Worm (Caenorhabditis elegans) whole organism, L4 larva: ENCODE data around the gene srv-10.

Source experiments
- F37D6.2 ChIP-seq: sonication (generic microtip); optimal IDR thresholded peaks from 2 replicates; lab custom pipeline; 2016; ENCODE audit warnings: mild to moderate bottlenecking, missing genetic modification characterization, missing compliant biosample characterization
- F44E2.7 ChIP-seq: fragments of 200-800 bp; sonication (Bioruptor generic); IDR thresholded peaks from 2 replicates; pipeline ENCODE4 v2.1.2; 2022; ENCODE audit warnings: missing genetic modification characterization, missing compliant biosample characterization
- R02D3.7 ChIP-seq: fragments of 150-350 bp; sonication (generic microtip); optimal IDR thresholded peaks from 3 replicates; lab custom pipeline; 2014; ENCODE audit warnings: missing biosample characterization, missing genetic modification characterization
- T26A8.4 ChIP-seq: fragments of 200-800 bp; sonication (Bioruptor generic); IDR thresholded peaks from 2 replicates; pipeline ENCODE4 v1.3.6; 2022; ENCODE audit warnings: missing genetic modification characterization, missing compliant biosample characterization
- ZK546.5 ChIP-seq, 2 experiments: sonication (generic microtip); optimal IDR thresholded peaks; 2 replicates each; lab custom pipeline; 2017; ENCODE audit warnings: missing biosample characterization in 2 of 2, missing genetic modification characterization in 2 of 2
- aha-1 ChIP-seq: fragments of 150-350 bp; peaks from one replicate; lab custom pipeline; 2014; ENCODE audit warnings: missing biosample characterization, missing genetic modification characterization
- ama-1 ChIP-seq: fragments of 150-350 bp; optimal IDR thresholded peaks from 2 replicates; lab custom pipeline; 2014; ENCODE audit warnings: inconsistent platforms, mixed read lengths
- attf-4 ChIP-seq: sonication (generic microtip); optimal IDR thresholded peaks from 3 replicates; lab custom pipeline; 2017; ENCODE audit warnings: missing biosample characterization, missing genetic modification characterization
- ceh-20 ChIP-seq: fragments of 200-800 bp; sonication (Bioruptor generic); IDR thresholded peaks from 2 replicates; pipeline ENCODE4 v1.3.6; 2022; ENCODE audit warnings: missing genetic modification reagents, missing genetic modification characterization, missing compliant biosample characterization
- ceh-44 ChIP-seq: fragments of 200-800 bp; sonication (Bioruptor generic); IDR thresholded peaks from 2 replicates; pipeline ENCODE4 v1.3.6; 2022; ENCODE audit warnings: missing genetic modification reagents, missing genetic modification characterization, missing compliant biosample characterization
- cey-2 ChIP-seq: sonication (generic microtip); optimal IDR thresholded peaks from 3 replicates; lab custom pipeline; 2017; ENCODE audit warnings: missing genetic modification characterization, mild to moderate bottlenecking, missing compliant biosample characterization, antibody characterized with exemption, borderline replicate concordance; ENCODE audit not compliant: insufficient read depth
- ctbp-1 ChIP-seq: fragments of 200-800 bp; sonication (Bioruptor generic); IDR thresholded peaks from 2 replicates; pipeline ENCODE4 v1.3.6; 2022; ENCODE audit warnings: missing genetic modification reagents, missing genetic modification characterization, missing compliant biosample characterization
- daf-19 ChIP-seq: fragments of 200-800 bp; sonication (Bioruptor generic); conservative IDR thresholded peaks from 2 replicates; pipeline ENCODE4 v1.3.6; 2022; ENCODE audit warnings: missing genetic modification characterization, missing compliant biosample characterization
- dmd-9 ChIP-seq: fragments of 200-800 bp; sonication (Bioruptor generic); IDR thresholded peaks from 2 replicates; pipeline ENCODE4 v1.3.6; 2022; ENCODE audit warnings: missing genetic modification reagents, missing genetic modification characterization, missing compliant biosample characterization
- duxl-1 ChIP-seq: sonication (generic microtip); optimal IDR thresholded peaks from 2 replicates; lab custom pipeline; 2016; ENCODE audit warnings: mild to moderate bottlenecking, missing genetic modification characterization, moderate library complexity, missing compliant biosample characterization; ENCODE audit not compliant: poor library complexity
- dve-1 ChIP-seq: sonication (generic microtip); optimal IDR thresholded peaks from 2 replicates; lab custom pipeline; 2017; ENCODE audit warnings: antibody characterized with exemption, mild to moderate bottlenecking, missing genetic modification characterization, missing compliant biosample characterization; ENCODE audit not compliant: insufficient read depth
- egl-27 ChIP-seq: sonication (generic microtip); optimal IDR thresholded peaks from 3 replicates; lab custom pipeline; 2017; ENCODE audit warnings: missing biosample characterization, missing genetic modification reagents, missing genetic modification characterization
- egl-43 ChIP-seq: fragments of 200-800 bp; sonication (Bioruptor generic); IDR thresholded peaks from 2 replicates; pipeline ENCODE4 v1.3.6; 2022; ENCODE audit warnings: missing genetic modification reagents, missing genetic modification characterization, missing compliant biosample characterization
- hlh-11 ChIP-seq: fragments of 200-800 bp; sonication (Bioruptor generic); optimal IDR thresholded peaks from 2 replicates; lab custom pipeline; 2018; ENCODE audit warnings: mild to moderate bottlenecking, missing genetic modification characterization, missing compliant biosample characterization
- hlh-30 ChIP-seq: sonication (generic microtip); optimal IDR thresholded peaks from 2 replicates; lab custom pipeline; 2017; ENCODE audit warnings: antibody characterized with exemption, mild to moderate bottlenecking, missing genetic modification characterization, missing compliant biosample characterization; ENCODE audit not compliant: insufficient read depth
- lin-13 ChIP-seq: fragments of 150-350 bp; optimal IDR thresholded peaks from 2 replicates; lab custom pipeline; 2014; ENCODE audit warnings: missing biosample characterization, missing genetic modification reagents, missing genetic modification characterization
- lin-38 ChIP-seq: fragments of 200-800 bp; sonication (Bioruptor generic); IDR thresholded peaks from 2 replicates; pipeline ENCODE4 v1.3.6; 2022; ENCODE audit warnings: missing genetic modification reagents, missing genetic modification characterization, missing compliant biosample characterization
- lin-39 ChIP-seq: fragments of 150-350 bp; optimal IDR thresholded peaks from 2 replicates; lab custom pipeline; 2014; ENCODE audit warnings: missing biosample characterization, missing genetic modification reagents, missing genetic modification characterization
- mep-1 ChIP-seq: fragments of 150-350 bp; sonication (generic microtip); optimal IDR thresholded peaks from 3 replicates; lab custom pipeline; 2014; ENCODE audit warnings: missing biosample characterization, missing genetic modification characterization
- mxl-3 ChIP-seq: fragments of 200-800 bp; sonication (Bioruptor generic); optimal IDR thresholded peaks from 2 replicates; lab custom pipeline; 2018; ENCODE audit warnings: mild to moderate bottlenecking, missing genetic modification characterization, missing compliant biosample characterization
- nhr-102 ChIP-seq: sonication (generic microtip); optimal IDR thresholded peaks from 2 replicates; lab custom pipeline; 2016; ENCODE audit warnings: mild to moderate bottlenecking, missing genetic modification characterization, moderate library complexity, missing compliant biosample characterization
- nhr-111 ChIP-seq: fragments of 200-800 bp; sonication (Bioruptor generic); optimal IDR thresholded peaks from 2 replicates; lab custom pipeline; 2018; ENCODE audit warnings: mild to moderate bottlenecking, missing genetic modification characterization, missing compliant biosample characterization
- nhr-28 ChIP-seq: fragments of 150-350 bp; optimal IDR thresholded peaks from 2 replicates; lab custom pipeline; 2014; ENCODE audit warnings: missing biosample characterization, missing genetic modification characterization
- nhr-41 ChIP-seq: fragments of 200-800 bp; sonication (Bioruptor generic); IDR thresholded peaks from 2 replicates; pipeline ENCODE4 v1.3.6; 2022; ENCODE audit warnings: missing genetic modification reagents, missing genetic modification characterization, missing compliant biosample characterization
- nhr-6 ChIP-seq: fragments of 150-350 bp; optimal IDR thresholded peaks from 2 replicates; lab custom pipeline; 2014; ENCODE audit warnings: missing biosample characterization, missing genetic modification characterization
- set-16 ChIP-seq: fragments of 200-800 bp; sonication (Bioruptor generic); IDR thresholded peaks from 2 replicates; pipeline ENCODE4 v1.3.6; 2022; ENCODE audit warnings: missing genetic modification reagents, missing genetic modification characterization, missing compliant biosample characterization
- skn-1 ChIP-seq: fragments of 150-350 bp; optimal IDR thresholded peaks from 2 replicates; lab custom pipeline; 2014; ENCODE audit warnings: missing biosample characterization, missing genetic modification characterization
- snpc-1.2 ChIP-seq: fragments of 200-800 bp; sonication (Bioruptor generic); IDR thresholded peaks from 2 replicates; pipeline ENCODE4 v1.3.6; 2022; ENCODE audit warnings: missing genetic modification reagents, missing genetic modification characterization, missing compliant biosample characterization
- spr-1 ChIP-seq: sonication (generic microtip); optimal IDR thresholded peaks from 2 replicates; lab custom pipeline; 2016; ENCODE audit warnings: mild to moderate bottlenecking, missing genetic modification characterization, missing compliant biosample characterization
- spr-3 ChIP-seq: fragments of 200-800 bp; sonication (Bioruptor generic); optimal IDR thresholded peaks from 2 replicates; lab custom pipeline; 2018; ENCODE audit warnings: mild to moderate bottlenecking, missing genetic modification characterization, missing compliant biosample characterization
- tra-1 ChIP-seq: fragments of 200-800 bp; sonication (Bioruptor generic); IDR thresholded peaks from 2 replicates; pipeline ENCODE4 v1.3.6; 2022; ENCODE audit warnings: missing genetic modification reagents, missing genetic modification characterization, missing compliant biosample characterization
- unc-62 ChIP-seq, 3 experiments: fragments of 150-350 bp in 1 of 3; sonication (generic microtip); optimal IDR thresholded peaks in 2 of 3; peaks in 1 of 3; 1 replicate in 1 of 3; 2 replicates in 2 of 3; lab custom pipeline; 2014 to 2017; ENCODE audit warnings: missing biosample characterization in 3 of 3, missing genetic modification characterization in 3 of 3, missing genetic modification reagents in 3 of 3, missing genotype in 1 of 3
- zfp-2 ChIP-seq: sonication (generic microtip); optimal IDR thresholded peaks from 2 replicates; lab custom pipeline; 2016; ENCODE audit warnings: mild to moderate bottlenecking, missing genetic modification characterization, missing compliant biosample characterization
- zfp-3 ChIP-seq: fragments of 200-800 bp; sonication (Bioruptor generic); conservative IDR thresholded peaks from 2 replicates; pipeline ENCODE4 v1.3.6; 2022; ENCODE audit warnings: missing genetic modification reagents, missing genetic modification characterization, missing compliant biosample characterization
- ztf-11 ChIP-seq: fragments of 150-350 bp; optimal IDR thresholded peaks from 2 replicates; lab custom pipeline; 2014; ENCODE audit warnings: missing biosample characterization, missing genetic modification characterization

Gene srv-10

ce11 chrV:13411225-13411991 is 12.3 kb upstream of the srv-10 start:
- peak in 1 of 2 experiments; percentile 76 for TF ChIP-seq unc-62 (GFP tag; optimal IDR thresholded peaks at IDR 0.05 in 1 of 2; lab: Kevin White, UChicago)
- no peak for TF ChIP-seq unc-62 (tag; optimal IDR thresholded peaks at IDR 0.05; lab: Kevin White, UChicago)
- peak; percentile 38 for TF ChIP-seq lin-13 (GFP tag; lab: Kevin White, UChicago)
- no peak for TF ChIP-seq nhr-41
- peak; percentile 12; the same call in 1 of the 2 replicates for TF ChIP-seq lin-38 (GFP tag; lab: Robert Waterston, UW)
- peak; percentile 47; the same call in 1 of the 2 replicates for TF ChIP-seq T26A8.4 (GFP tag; lab: Robert Waterston, UW)
- TF ChIP-seq ctbp-1: 0 out of 2 replicates have a peak, but pooled peaks have one; percentile 40
- peak; percentile 2 for TF ChIP-seq mxl-3 (GFP tag; lab: Kevin White, UChicago)
- TF ChIP-seq ceh-44: no peak
- TF ChIP-seq hlh-11: no peak
- TF ChIP-seq mep-1 (tag; lab: Kevin White, UChicago): peak; percentile 17
- peak; percentile 97 for TF ChIP-seq set-16
- peak; percentile 9 for TF ChIP-seq nhr-6
- TF ChIP-seq egl-27: no peak
- TF ChIP-seq spr-1: peak; percentile 36
- no peak for TF ChIP-seq F37D6.2 (tag; lab: Kevin White, UChicago)
- no peak for TF ChIP-seq dmd-9
- no peak for TF ChIP-seq aha-1
- TF ChIP-seq R02D3.7 (tag; lab: Kevin White, UChicago): no peak
- 0 out of 2 replicates have a peak, but pooled peaks have one; percentile 13 for TF ChIP-seq snpc-1.2 (GFP tag; lab: Robert Waterston, UW)
- TF ChIP-seq nhr-111 (GFP tag; lab: Kevin White, UChicago): no peak
- TF ChIP-seq egl-43 (GFP tag; lab: Robert Waterston, UW): peak; percentile 75; the same call in 1 of the 2 replicates
- peak; percentile 35 for TF ChIP-seq ama-1 (lab: Kevin White, UChicago)

DNA sequence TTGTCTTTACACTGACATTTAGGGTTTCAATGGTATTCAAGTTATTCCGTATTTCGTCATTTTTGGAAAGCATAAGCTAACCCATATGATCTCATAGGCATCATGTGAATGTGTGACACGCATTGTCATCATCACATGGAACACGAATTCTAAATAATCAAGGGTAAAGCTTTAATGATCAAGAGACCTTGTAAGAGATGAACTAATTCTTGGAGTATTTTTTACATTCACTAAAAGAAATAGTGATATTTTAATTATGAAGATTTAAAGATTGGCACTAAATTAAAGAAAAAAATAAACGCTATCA is 11.8 kb upstream of the srv-10 start:
- TF ChIP-seq cey-2 (tag; lab: Kevin White, UChicago) (no peak), hlh-30 (tag; lab: Kevin White, UChicago) (peak; percentile 78), duxl-1 (no peak), T26A8.4 (GFP tag; lab: Robert Waterston, UW) (no peak)

DNA sequence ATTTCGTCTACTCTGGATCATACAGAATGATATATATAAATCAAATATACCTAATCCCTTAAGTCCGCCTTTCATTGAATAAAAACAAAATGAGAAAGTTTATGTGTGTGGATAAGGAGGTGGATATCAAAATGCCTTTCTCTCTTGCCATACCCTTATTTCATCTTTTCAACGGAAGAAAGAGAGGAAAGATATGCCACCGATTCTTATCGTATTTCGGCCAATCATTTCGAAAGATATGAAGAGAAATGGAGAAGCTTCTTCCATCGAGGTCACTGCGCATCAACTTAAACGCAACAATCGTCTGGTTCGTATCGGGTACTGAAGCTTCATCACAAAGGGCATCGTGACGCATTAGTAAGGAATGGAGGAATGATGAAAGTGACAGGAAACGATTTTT is 10.4 kb upstream of the srv-10 start:
- no peak for TF ChIP-seq attf-4 (tag; lab: Kevin White, UChicago)
- TF ChIP-seq ama-1 (lab: Kevin White, UChicago): no peak
- no peak for TF ChIP-seq daf-19 (GFP tag; lab: Robert Waterston, UW)
- TF ChIP-seq aha-1: no peak
- no peak for TF ChIP-seq ceh-20 (GFP tag; lab: Robert Waterston, UW)
- TF ChIP-seq nhr-28 (tag; lab: Kevin White, UChicago): no peak
- no peak for TF ChIP-seq F44E2.7 (GFP tag; lab: Robert Waterston, UW)
- no peak for TF ChIP-seq mxl-3 (GFP tag; lab: Kevin White, UChicago)
- no peak for TF ChIP-seq zfp-2 (tag; lab: Kevin White, UChicago)
- no peak for TF ChIP-seq ZK546.5 (tag; optimal IDR thresholded peaks at IDR 0.05; lab: Kevin White, UChicago)
- no peak for TF ChIP-seq skn-1 (tag; lab: Kevin White, UChicago)
- TF ChIP-seq spr-3 (GFP tag; lab: Kevin White, UChicago): no peak
- TF ChIP-seq lin-39 (tag; lab: Kevin White, UChicago): no peak
- TF ChIP-seq nhr-102 (tag; lab: Kevin White, UChicago): no peak
- TF ChIP-seq hlh-11: no peak
- no peak for TF ChIP-seq dve-1 (tag; lab: Kevin White, UChicago)
- no peak for TF ChIP-seq ztf-11 (tag; lab: Kevin White, UChicago)
- TF ChIP-seq zfp-3: no peak
- no peak for TF ChIP-seq nhr-6
- TF ChIP-seq tra-1 (GFP tag; lab: Robert Waterston, UW): no peak
